In genomic region chr3R:6102726-6103125, dm6 we compare ENCODE assay signal across 3 fruit fly cellular contexts.
A peak's percentile ranks its signal among the peaks of the same experiment; 100 is the strongest.
TF ChIP-seq lines count a peak whose summit lies in the region.

No protein-coding gene starts in this region.

- no peak for TF ChIP-seq CTCF in whole organism, embryonic (GFP tag; optimal IDR thresholded peaks at IDR 0.05; lab: Kevin White, UChicago)

TF ChIP-seq in whole organism, embryonic, 481 proteins besides CTCF, POLR2A, EP300 and RAD21:
- TF ChIP-seq pnt (GFP tag; optimal IDR thresholded peaks at IDR 0.05; lab: Kevin White, UChicago), result no peak
- no peak for TF ChIP-seq CG6765 (GFP tag; optimal IDR thresholded peaks at IDR 0.05; lab: Kevin White, UChicago)
- 0 out of 2 replicates have a peak, but pooled peaks have one; percentile 5 for TF ChIP-seq CG4404 (GFP tag; IDR thresholded peaks at IDR 0.05; lab: Robert Waterston, UW)
- no peak for TF ChIP-seq so (GFP tag; IDR thresholded peaks at IDR 0.05; lab: Robert Waterston, UW)
- TF ChIP-seq Ets65A (GFP tag; lab: Kevin White, UChicago), result peak; percentile 46
- peak; percentile 80 for TF ChIP-seq CG5180 (GFP tag; optimal IDR thresholded peaks at IDR 0.05; lab: Kevin White, UChicago)
- no peak for TF ChIP-seq Hsf (GFP tag; optimal IDR thresholded peaks at IDR 0.05; lab: Kevin White, UChicago)
- no peak for TF ChIP-seq mld (GFP tag; IDR thresholded peaks at IDR 0.05; lab: Robert Waterston, UW; ENCODE audit: partially characterized antibody)
- no peak for TF ChIP-seq sisA (GFP tag; IDR thresholded peaks at IDR 0.05; lab: Robert Waterston, UW)
- peak; percentile 93 for TF ChIP-seq Blimp-1 (GFP tag; optimal IDR thresholded peaks at IDR 0.05; lab: Kevin White, UChicago)
- TF ChIP-seq z (GFP tag; IDR thresholded peaks at IDR 0.05; lab: Robert Waterston, UW), result no peak
- no peak for TF ChIP-seq Dfd (GFP tag; optimal IDR thresholded peaks at IDR 0.05; lab: Kevin White, UChicago)
- no peak for TF ChIP-seq eyg (GFP tag; optimal IDR thresholded peaks at IDR 0.05; lab: Kevin White, UChicago)
- TF ChIP-seq ap (GFP tag; IDR thresholded peaks at IDR 0.05; lab: Robert Waterston, UW), result no peak
- 0 out of 3 replicates have a peak, but pooled peaks have one; percentile 27 for TF ChIP-seq CG34422 (GFP tag; IDR thresholded peaks at IDR 0.05; lab: Robert Waterston, UW)
- no peak for TF ChIP-seq bigmax (GFP tag; optimal IDR thresholded peaks at IDR 0.05; lab: Kevin White, UChicago)
- no peak for TF ChIP-seq Mes4 (GFP tag; optimal IDR thresholded peaks at IDR 0.05; lab: Kevin White, UChicago)
- no peak for TF ChIP-seq Hr51 (GFP tag; optimal IDR thresholded peaks at IDR 0.05; lab: Kevin White, UChicago)

TF ChIP-seq in whole organism, prepupa, 60 proteins besides CTCF, POLR2A, EP300 and RAD21:
- no peak for TF ChIP-seq Smox (GFP tag; optimal IDR thresholded peaks at IDR 0.05; lab: Kevin White, UChicago)
- no peak for TF ChIP-seq spab (GFP tag; optimal IDR thresholded peaks at IDR 0.05; lab: Kevin White, UChicago)
- TF ChIP-seq CG6163 (GFP tag; IDR thresholded peaks at IDR 0.05; lab: Robert Waterston, UW), result 0 out of 3 replicates have a peak, but pooled peaks have one; percentile 14
- TF ChIP-seq eg (GFP tag; IDR thresholded peaks at IDR 0.05; lab: Robert Waterston, UW), result no peak
- TF ChIP-seq ss (GFP tag; optimal IDR thresholded peaks at IDR 0.05; lab: Kevin White, UChicago), result no peak

TF ChIP-seq in whole organism, pupa, 21 proteins besides CTCF, POLR2A, EP300 and RAD21:
- peak; percentile 20; the same call in 1 of the 3 replicates for TF ChIP-seq CG4496 (GFP tag; IDR thresholded peaks at IDR 0.05; lab: Robert Waterston, UW)
- TF ChIP-seq CG10348 (GFP tag; IDR thresholded peaks at IDR 0.05; lab: Robert Waterston, UW), result no peak
- no peak for TF ChIP-seq Pif1A (GFP tag; optimal IDR thresholded peaks at IDR 0.05; lab: Kevin White, UChicago)
TF ChIP-seq in whole organism, pupa: peak in this region for 1.

Comparison
In these comparisons a context has a peak if more than half of its experiments do, and no peak if none do; other contexts are left out.
1. Of the 7 proteins assayed by ChIP-seq in both whole organism, embryonic and whole organism, prepupa: peak only in whole organism, embryonic: Blimp-1; only in whole organism, prepupa: none; in both: none; in neither: 6.